Worm (Caenorhabditis elegans) whole organism, young adult: ENCODE results near the gene ZK177.9.

Experiments
- B0336.3 ChIP-seq: fragments of 200-800 bp; sonication (Bioruptor generic); IDR thresholded peaks from 2 replicates; pipeline ENCODE4 v1.3.6; 2022; ENCODE audit warnings: missing genetic modification characterization, missing compliant biosample characterization
- F10E7.11 ChIP-seq: sonication (generic microtip); optimal IDR thresholded peaks from 2 replicates; lab custom pipeline; 2017; ENCODE audit warnings: mild to moderate bottlenecking, missing genetic modification characterization, moderate library complexity, missing compliant biosample characterization
- F22D6.2 ChIP-seq: sonication (generic microtip); optimal IDR thresholded peaks from 2 replicates; lab custom pipeline; 2016; ENCODE audit warnings: mild to moderate bottlenecking, missing genetic modification characterization, missing compliant biosample characterization
- F33H1.4 ChIP-seq: fragments of 200-800 bp; sonication (Bioruptor generic); IDR thresholded peaks from 2 replicates; pipeline ENCODE4 v1.3.6; 2022; ENCODE audit warnings: missing genetic modification reagents, missing genetic modification characterization, missing compliant biosample characterization
- F37B4.10 ChIP-seq: fragments of 200-800 bp; sonication (Bioruptor generic); IDR thresholded peaks from 2 replicates; pipeline ENCODE4 v1.3.6; 2022; ENCODE audit warnings: missing genetic modification characterization, missing compliant biosample characterization
- F49E8.2 ChIP-seq: sonication (generic microtip); optimal IDR thresholded peaks from 3 replicates; lab custom pipeline; 2017; ENCODE audit warnings: missing genetic modification characterization, mild to moderate bottlenecking, missing compliant biosample characterization, antibody characterized with exemption, moderate library complexity; ENCODE audit not compliant: insufficient read depth
- K11D2.4 ChIP-seq: fragments of 200-800 bp; sonication (Bioruptor generic); IDR thresholded peaks from 2 replicates; pipeline ENCODE4 v1.3.6; 2022; ENCODE audit warnings: missing genetic modification reagents, missing genetic modification characterization, missing compliant biosample characterization
- Y67H2A.10 ChIP-seq: fragments of 200-800 bp; sonication (Bioruptor generic); conservative IDR thresholded peaks from 2 replicates; pipeline ENCODE4 v1.3.6; 2022; ENCODE audit warnings: missing genetic modification reagents, missing genetic modification characterization, missing compliant biosample characterization
- Y79H2A.3 ChIP-seq: fragments of 200-800 bp; sonication (Bioruptor generic); conservative IDR thresholded peaks from 2 replicates; pipeline ENCODE4 v1.3.6; 2022; ENCODE audit warnings: missing genetic modification reagents, missing genetic modification characterization, missing compliant biosample characterization
- Y95B8A.8 ChIP-seq: fragments of 200-800 bp; sonication (Bioruptor generic); IDR thresholded peaks from 2 replicates; pipeline ENCODE4 v1.3.6; 2022; ENCODE audit warnings: missing genetic modification reagents, missing genetic modification characterization, missing compliant biosample characterization
- ZK185.1 ChIP-seq: sonication (generic microtip); optimal IDR thresholded peaks from 2 replicates; lab custom pipeline; 2016; ENCODE audit warnings: mild to moderate bottlenecking, missing genetic modification characterization, missing compliant biosample characterization; ENCODE audit not compliant: poor library complexity, severe bottlenecking
- ama-1 ChIP-seq, 3 experiments: fragments of 150-350 bp in 1 of 3; sonication (generic microtip) in 2 of 3; optimal IDR thresholded peaks; 2 replicates each; lab custom pipeline; 2014 to 2018; ENCODE audit warnings: missing biosample characterization in 2 of 3, missing genetic modification characterization in 2 of 3, missing genetic modification reagents in 2 of 3
- athp-1 ChIP-seq: sonication (generic microtip); optimal IDR thresholded peaks from 2 replicates; lab custom pipeline; 2017; ENCODE audit warnings: mild to moderate bottlenecking, missing genetic modification characterization, missing compliant biosample characterization
- attf-3 ChIP-seq: fragments of 200-800 bp; sonication (Bioruptor generic); conservative IDR thresholded peaks from 2 replicates; pipeline ENCODE4 v1.3.6; 2022; ENCODE audit warnings: missing genetic modification reagents, missing genetic modification characterization, missing compliant biosample characterization
- attf-6 ChIP-seq: fragments of 200-800 bp; sonication (Bioruptor generic); IDR thresholded peaks from 2 replicates; pipeline ENCODE4 v1.3.6; 2022; ENCODE audit warnings: missing genetic modification reagents, missing genetic modification characterization, missing compliant biosample characterization
- bed-1 ChIP-seq: fragments of 200-800 bp; sonication (Bioruptor generic); IDR thresholded peaks from 2 replicates; pipeline ENCODE4 v1.3.6; 2022; ENCODE audit warnings: missing genetic modification reagents, missing genetic modification characterization, missing compliant biosample characterization
- cebp-1 ChIP-seq, 2 experiments: fragments of 200-800 bp in 1 of 2; sonication (Bioruptor generic) in 1 of 2; sonication (generic microtip) in 1 of 2; IDR thresholded peaks in 1 of 2; optimal IDR thresholded peaks in 1 of 2; 2 replicates each; pipeline versions ENCODE4 v1.3.6 to Lab custom; 2017 to 2022; ENCODE audit warnings: missing compliant biosample characterization in 2 of 2, missing genetic modification characterization in 2 of 2, mild to moderate bottlenecking in 1 of 2, missing genetic modification reagents in 1 of 2, moderate library complexity in 1 of 2
- ceh-100 ChIP-seq: fragments of 200-800 bp; sonication (Bioruptor generic); IDR thresholded peaks from 2 replicates; pipeline ENCODE4 v1.3.6; 2022; ENCODE audit warnings: missing genetic modification reagents, missing genetic modification characterization, missing compliant biosample characterization
- ceh-27 ChIP-seq: fragments of 200-800 bp; sonication (Bioruptor generic); optimal IDR thresholded peaks from 2 replicates; lab custom pipeline; 2018; ENCODE audit warnings: mild to moderate bottlenecking, missing genetic modification characterization, moderate library complexity, missing compliant biosample characterization
- ceh-79 ChIP-seq: sonication (generic microtip); optimal IDR thresholded peaks from 2 replicates; lab custom pipeline; 2017; ENCODE audit warnings: mild to moderate bottlenecking, missing genetic modification characterization, missing compliant biosample characterization
- chd-7 ChIP-seq: sonication (generic microtip); optimal IDR thresholded peaks from 2 replicates; lab custom pipeline; 2016; ENCODE audit warnings: mild to moderate bottlenecking, missing genetic modification characterization, moderate library complexity, missing compliant biosample characterization
- die-1 ChIP-seq: sonication (generic microtip); optimal IDR thresholded peaks from 2 replicates; lab custom pipeline; 2016; ENCODE audit warnings: missing genotype, mild to moderate bottlenecking, missing genetic modification characterization, missing compliant biosample characterization
- egl-18 ChIP-seq: fragments of 200-800 bp; sonication (Bioruptor generic); IDR thresholded peaks from 2 replicates; pipeline ENCODE4 v1.3.6; 2022; ENCODE audit warnings: missing genetic modification reagents, missing genetic modification characterization, missing compliant biosample characterization
- egrh-3 ChIP-seq: fragments of 200-800 bp; sonication (Bioruptor generic); IDR thresholded peaks from 2 replicates; pipeline ENCODE4 v1.3.6; 2022; ENCODE audit warnings: missing genetic modification reagents, missing genetic modification characterization, missing compliant biosample characterization
- fkh-3 ChIP-seq: sonication (generic microtip); optimal IDR thresholded peaks from 2 replicates; lab custom pipeline; 2016; ENCODE audit warnings: mild to moderate bottlenecking, missing genetic modification characterization, missing compliant biosample characterization
- hsf-1 ChIP-seq: fragments of 200-800 bp; sonication (Bioruptor generic); IDR thresholded peaks from 2 replicates; pipeline ENCODE4 v1.3.6; 2022; ENCODE audit warnings: missing genetic modification reagents, missing genetic modification characterization, missing compliant biosample characterization
- lir-1 ChIP-seq: fragments of 200-800 bp; sonication (Bioruptor generic); conservative IDR thresholded peaks from 2 replicates; pipeline ENCODE4 v1.3.6; 2022; ENCODE audit warnings: missing genetic modification reagents, missing genetic modification characterization, missing compliant biosample characterization
- mcd-1 ChIP-seq: fragments of 200-800 bp; sonication (Bioruptor generic); IDR thresholded peaks from 2 replicates; pipeline ENCODE4 v1.3.6; 2022; ENCODE audit warnings: missing genetic modification reagents, missing genetic modification characterization, missing compliant biosample characterization
- mel-28 ChIP-seq: sonication (generic microtip); optimal IDR thresholded peaks from 2 replicates; lab custom pipeline; 2016; ENCODE audit warnings: borderline replicate concordance, mild to moderate bottlenecking, missing genetic modification characterization, missing compliant biosample characterization
- mes-4 ChIP-seq: sonication (generic microtip); optimal IDR thresholded peaks from 2 replicates; lab custom pipeline; 2016; ENCODE audit warnings: missing genotype, missing genetic modification characterization, missing compliant biosample characterization
- nfya-1 ChIP-seq: sonication (generic microtip); optimal IDR thresholded peaks from 2 replicates; lab custom pipeline; 2017; ENCODE audit warnings: antibody characterized with exemption, missing compliant biosample characterization, missing genetic modification characterization, borderline replicate concordance; ENCODE audit not compliant: insufficient read depth
- nhr-120 ChIP-seq: fragments of 200-800 bp; sonication (Bioruptor generic); IDR thresholded peaks from 2 replicates; pipeline ENCODE4 v1.3.6; 2022; ENCODE audit warnings: missing genetic modification characterization, missing compliant biosample characterization
- nhr-90 ChIP-seq: sonication (generic microtip); optimal IDR thresholded peaks from 2 replicates; lab custom pipeline; 2016; ENCODE audit warnings: missing genotype, mild to moderate bottlenecking, missing genetic modification characterization, missing compliant biosample characterization
- rec-8 ChIP-seq, 2 experiments: sonication (generic microtip); optimal IDR thresholded peaks; 2 replicates each; lab custom pipeline; 2016; ENCODE audit warnings: mild to moderate bottlenecking in 2 of 2, missing genetic modification characterization in 2 of 2, missing genetic modification reagents in 2 of 2, missing genotype in 2 of 2, missing biosample characterization in 1 of 2, missing compliant biosample characterization in 1 of 2, moderate library complexity in 1 of 2
- repo-1 ChIP-seq: sonication (generic microtip); optimal IDR thresholded peaks from 2 replicates; lab custom pipeline; 2017; ENCODE audit warnings: mild to moderate bottlenecking, missing genetic modification characterization, missing compliant biosample characterization
- snpc-4 ChIP-seq, 5 experiments: fragments of 150-350 bp in 1 of 5; sonication (generic microtip) in 4 of 5; optimal IDR thresholded peaks; 2 replicates each; lab custom pipeline; 2014 to 2018; ENCODE audit warnings: missing genetic modification characterization in 5 of 5, missing biosample characterization in 3 of 5, antibody characterized with exemption in 2 of 5, mild to moderate bottlenecking in 2 of 5, missing compliant biosample characterization in 2 of 5, missing genotype in 2 of 5, moderate library complexity in 2 of 5, missing genetic modification reagents in 1 of 5
- somi-1 ChIP-seq: fragments of 200-800 bp; sonication (Bioruptor generic); optimal IDR thresholded peaks from 2 replicates; lab custom pipeline; 2018; ENCODE audit warnings: mild to moderate bottlenecking, missing genetic modification characterization, missing compliant biosample characterization
- tlf-1 ChIP-seq: fragments of 200-800 bp; sonication (Bioruptor generic); optimal IDR thresholded peaks from 2 replicates; lab custom pipeline; 2018; ENCODE audit warnings: mild to moderate bottlenecking, missing genetic modification characterization, missing compliant biosample characterization
- unc-130 ChIP-seq: sonication (generic microtip); optimal IDR thresholded peaks from 2 replicates; lab custom pipeline; 2016; ENCODE audit warnings: missing genetic modification reagents, missing genetic modification characterization, missing compliant biosample characterization
- unc-62 ChIP-seq: fragments of 150-350 bp; optimal IDR thresholded peaks from 2 replicates; lab custom pipeline; 2014; ENCODE audit warnings: missing biosample characterization, missing genetic modification reagents, missing genetic modification characterization
- zim-3 ChIP-seq: sonication (generic microtip); optimal IDR thresholded peaks from 2 replicates; lab custom pipeline; 2017; ENCODE audit warnings: mild to moderate bottlenecking, missing genetic modification characterization, moderate library complexity, missing compliant biosample characterization
- ztf-26 ChIP-seq: sonication (generic microtip); optimal IDR thresholded peaks from 2 replicates; lab custom pipeline; 2017; ENCODE audit warnings: missing genetic modification characterization, missing compliant biosample characterization

Gene ZK177.9

ce11 chrII:5547442-5547894 lies 29.9 kb upstream of the ZK177.9 start, which contains the start of gene acdh-2:
TSS of gene acdh-2 (minus strand) at chrII:5547492.
- TF ChIP-seq fkh-3 (tag; lab: Kevin White, UChicago) (no peak), snpc-4 (GFP tag; optimal IDR thresholded peaks at IDR 0.05; lab: Kevin White, UChicago) (no peak), snpc-4 (tag; optimal IDR thresholded peaks at IDR 0.05; lab: Kevin White, UChicago) (peak in 2 of 4 experiments; percentile 3 to 50)

DNA sequence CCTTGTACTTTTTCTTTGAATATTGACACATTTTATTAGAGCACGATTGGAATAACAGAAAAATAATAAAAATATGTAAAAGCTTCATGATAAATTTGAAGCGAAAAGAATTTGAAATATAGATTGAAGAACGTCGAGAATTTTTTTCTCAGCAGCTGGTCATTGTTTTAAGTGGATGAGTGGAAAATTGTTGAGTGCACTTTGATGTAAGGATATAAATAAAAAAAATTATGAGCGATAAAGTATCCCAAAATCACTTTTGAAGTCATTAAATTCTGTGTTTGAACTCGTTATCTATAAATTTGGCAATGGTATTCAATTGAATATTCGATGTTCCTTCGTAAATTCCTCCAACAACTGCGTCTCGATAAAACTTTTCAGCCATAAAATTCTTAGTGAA lies 27.2 kb upstream of the ZK177.9 start, which contains the start of gene ins-13:
Gene ins-13 (minus strand): TSS at position 101 of the 400 bp plus-strand sequence.
- TF ChIP-seq F49E8.2 (tag; lab: Kevin White, UChicago), result no peak
- TF ChIP-seq ZK185.1, result peak; percentile 29

- TF ChIP-seq ceh-27 (peak; percentile 50), snpc-4 (GFP tag; optimal IDR thresholded peaks at IDR 0.05; lab: Kevin White, UChicago) (peak; percentile 93), snpc-4 (tag; optimal IDR thresholded peaks at IDR 0.05; lab: Kevin White, UChicago) (peak; percentile 98 to 99 (median 98)), K11D2.4 (GFP tag; lab: Robert Waterston, UW) (peak; percentile 62; the same call in 1 of the 2 replicates), Y79H2A.3 (GFP tag; lab: Robert Waterston, UW) (no peak), somi-1 (GFP tag; lab: Kevin White, UChicago) (no peak), attf-3 (GFP tag; lab: Robert Waterston, UW) (peak; percentile 49), B0336.3 (peak; percentile 54; the same call in 1 of the 2 replicates), rec-8 (tag; optimal IDR thresholded peaks at IDR 0.05; lab: Kevin White, UChicago) (no peak), cebp-1 (GFP tag; IDR thresholded peaks at IDR 0.05; lab: Robert Waterston, UW) (peak; percentile 64), cebp-1 (tag; optimal IDR thresholded peaks at IDR 0.05; lab: Kevin White, UChicago) (peak; percentile 60), F33H1.4 (GFP tag; lab: Robert Waterston, UW) (no peak), Y67H2A.10 (no peak; the same call in 1 of the 2 replicates), attf-6 (peak; percentile 98), F10E7.11 (no peak), egl-18 (0 out of 2 replicates have a peak, but pooled peaks have one; percentile 9), ZK185.1 (peak; percentile 18), chd-7 (tag; lab: Kevin White, UChicago) (no peak), ceh-79 (tag; lab: Kevin White, UChicago) (no peak), nhr-120 (GFP tag; lab: Robert Waterston, UW) (no peak), tlf-1 (GFP tag; lab: Kevin White, UChicago) (no peak), repo-1 (tag; lab: Kevin White, UChicago) (no peak), unc-130 (GFP tag; lab: Kevin White, UChicago) (no peak), die-1 (tag; lab: Kevin White, UChicago) (no peak), ztf-26 (tag; lab: Kevin White, UChicago) (no peak), bed-1 (GFP tag; lab: Robert Waterston, UW) (no peak), Y95B8A.8 (GFP tag; lab: Robert Waterston, UW) (no peak), mcd-1 (GFP tag; lab: Robert Waterston, UW) (peak; percentile 61), lir-1 (GFP tag; lab: Robert Waterston, UW) (no peak), ceh-100 (GFP tag; lab: Robert Waterston, UW) (no peak), mel-28 (tag; lab: Kevin White, UChicago) (no peak), unc-62 (GFP tag; lab: Kevin White, UChicago) (no peak), F22D6.2 (peak; percentile 32), mes-4 (no peak), nhr-90 (tag; lab: Kevin White, UChicago) (no peak), nfya-1 (tag; lab: Kevin White, UChicago) (no peak), egrh-3 (GFP tag; lab: Robert Waterston, UW) (no peak), hsf-1 (GFP tag; lab: Robert Waterston, UW) (peak; percentile 11; the same call in 1 of the 2 replicates), athp-1 (no peak), ama-1 (optimal IDR thresholded peaks at IDR 0.05; lab: Kevin White, UChicago) (peak; percentile 98), ama-1 (GFP tag; optimal IDR thresholded peaks at IDR 0.05; lab: Kevin White, UChicago) (no peak), zim-3 (tag; lab: Kevin White, UChicago) (no peak), F37B4.10 (GFP tag; lab: Robert Waterston, UW) (no peak)
Observed at ce11 chrII:5544145-5544515, 26.6 kb upstream of the ZK177.9 start.
